Fruit fly (Drosophila melanogaster) whole organism, adult: ENCODE data around the gene CG42553.

Experiments used
- CG11617 ChIP-seq: fragments of 200-800 bp; sonication (Bioruptor generic); optimal IDR thresholded peaks from 2 replicates; lab custom pipeline; 2017; ENCODE audit warnings: mild to moderate bottlenecking, missing biosample characterization, missing genetic modification reagents, missing genetic modification characterization
- CG12768 ChIP-seq: fragments of 200-800 bp; sonication (Bioruptor generic); optimal IDR thresholded peaks from 2 replicates; lab custom pipeline; 2017; ENCODE audit warnings: missing biosample characterization, missing genetic modification characterization, mild to moderate bottlenecking, moderate library complexity, missing genetic modification reagents
- CG14711 ChIP-seq: fragments of 200-800 bp; sonication (Bioruptor generic); optimal IDR thresholded peaks from 2 replicates; lab custom pipeline; 2018; ENCODE audit warnings: missing biosample characterization, mild to moderate bottlenecking, missing genetic modification characterization, moderate library complexity
- CG1620 ChIP-seq: fragments of 200-800 bp; sonication (Bioruptor generic); optimal IDR thresholded peaks from 2 replicates; lab custom pipeline; 2016; ENCODE audit warnings: missing biosample characterization, missing genetic modification characterization
- CG33017 ChIP-seq: fragments of 200-800 bp; sonication (Bioruptor generic); optimal IDR thresholded peaks from 2 replicates; lab custom pipeline; 2018; ENCODE audit warnings: missing biosample characterization, mild to moderate bottlenecking, missing genetic modification characterization, moderate library complexity
- CG5204 ChIP-seq: fragments of 200-800 bp; sonication (Bioruptor generic); optimal IDR thresholded peaks from 2 replicates; lab custom pipeline; 2016; ENCODE audit warnings: missing biosample characterization, missing genetic modification characterization
- CG7045 ChIP-seq: fragments of 200-800 bp; sonication (Bioruptor generic); optimal IDR thresholded peaks from 2 replicates; lab custom pipeline; 2017; ENCODE audit warnings: missing biosample characterization, mild to moderate bottlenecking, missing genetic modification characterization
- CG7101 ChIP-seq: fragments of 200-800 bp; sonication (Bioruptor generic); optimal IDR thresholded peaks from 2 replicates; lab custom pipeline; 2018; ENCODE audit warnings: missing biosample characterization, mild to moderate bottlenecking, missing genetic modification characterization, moderate library complexity
- Clk ChIP-seq: fragments of 200-800 bp; sonication (Bioruptor generic); optimal IDR thresholded peaks from 2 replicates; lab custom pipeline; 2017; ENCODE audit warnings: missing biosample characterization, missing genetic modification characterization
- Crg-1 ChIP-seq: fragments of 200-800 bp; sonication (Bioruptor generic); optimal IDR thresholded peaks from 2 replicates; lab custom pipeline; 2016; ENCODE audit warnings: missing biosample characterization, missing genetic modification characterization
- Hr96 ChIP-seq: fragments of 200-800 bp; sonication (Bioruptor generic); optimal IDR thresholded peaks from 2 replicates; lab custom pipeline; 2016; ENCODE audit warnings: missing biosample characterization, missing genetic modification characterization
- Mnt ChIP-seq: fragments of 200-800 bp; sonication (Bioruptor generic); optimal IDR thresholded peaks from 2 replicates; lab custom pipeline; 2016; ENCODE audit warnings: missing biosample characterization, mild to moderate bottlenecking, missing genetic modification characterization
- bab1 ChIP-seq: fragments of 200-800 bp; sonication (Bioruptor generic); optimal IDR thresholded peaks from 3 replicates; lab custom pipeline; 2019; ENCODE audit warnings: missing biosample characterization, mild to moderate bottlenecking, missing genetic modification characterization, moderate library complexity
- cic ChIP-seq: fragments of 200-800 bp; sonication (Bioruptor generic); optimal IDR thresholded peaks from 2 replicates; lab custom pipeline; 2017; ENCODE audit warnings: missing biosample characterization, mild to moderate bottlenecking, missing genetic modification characterization, moderate library complexity
- cnc ChIP-seq, 2 experiments: fragments of >200 bp; optimal IDR thresholded peaks; 2 replicates each; lab custom pipeline; 2017
- kay ChIP-seq: fragments of 200-800 bp; sonication (Bioruptor generic); peaks from one replicate; lab custom pipeline; 2016; ENCODE audit warnings: missing biosample characterization, missing genetic modification characterization, borderline replicate concordance
- ovo ChIP-seq: fragments of 200-800 bp; sonication (Bioruptor generic); optimal IDR thresholded peaks from 2 replicates; lab custom pipeline; 2016; ENCODE audit warnings: missing biosample characterization, missing genetic modification characterization
- pad ChIP-seq: fragments of 200-800 bp; sonication (Bioruptor generic); optimal IDR thresholded peaks from 3 replicates; lab custom pipeline; 2017; ENCODE audit warnings: missing biosample characterization, missing genetic modification characterization, mild to moderate bottlenecking, moderate library complexity, missing genetic modification reagents
- tj ChIP-seq: fragments of 200-800 bp; sonication (Bioruptor generic); optimal IDR thresholded peaks from 3 replicates; lab custom pipeline; 2017; ENCODE audit warnings: missing biosample characterization, mild to moderate bottlenecking, missing genetic modification characterization, moderate library complexity
- toe ChIP-seq: fragments of 200-800 bp; sonication (Bioruptor generic); optimal IDR thresholded peaks from 2 replicates; lab custom pipeline; 2016; ENCODE audit warnings: missing biosample characterization, missing genetic modification characterization

CG42553 gene

dm6 chr3L:813229-813837, 20.6 kb upstream of the CG42553 start:
- TF ChIP-seq CG33017 (tag; lab: Kevin White, UChicago), result no peak
- TF ChIP-seq ovo (GFP tag; lab: Kevin White, UChicago), result no peak
- TF ChIP-seq CG7045, result no peak
- no peak for TF ChIP-seq CG12768 (GFP tag; lab: Kevin White, UChicago)
- no peak for TF ChIP-seq Clk (GFP tag; lab: Kevin White, UChicago)
- no peak for TF ChIP-seq CG7101 (tag; lab: Kevin White, UChicago)
- TF ChIP-seq CG1620 (GFP tag; lab: Kevin White, UChicago), result no peak
- TF ChIP-seq cic (GFP tag; lab: Kevin White, UChicago), result no peak
- no peak for TF ChIP-seq CG11617 (GFP tag; lab: Kevin White, UChicago)
- no peak for TF ChIP-seq CG14711 (tag; lab: Kevin White, UChicago)
- TF ChIP-seq toe (GFP tag; lab: Kevin White, UChicago), result no peak
- TF ChIP-seq bab1 (GFP tag; lab: Kevin White, UChicago), result no peak
- no peak for TF ChIP-seq Mnt (GFP tag; lab: Kevin White, UChicago)
- no peak for TF ChIP-seq CG5204 (GFP tag; lab: Kevin White, UChicago)
- no peak for TF ChIP-seq kay (GFP tag; lab: Kevin White, UChicago)
- no peak for TF ChIP-seq Hr96
- TF ChIP-seq tj (GFP tag; lab: Kevin White, UChicago), result no peak
- TF ChIP-seq pad (GFP tag; lab: Kevin White, UChicago), result no peak

dm6 chr3L:813911-814310, 20.0 kb upstream of the CG42553 start:
- TF ChIP-seq CG7045 (no peak), CG11617 (GFP tag; lab: Kevin White, UChicago) (no peak), Hr96 (no peak), toe (GFP tag; lab: Kevin White, UChicago) (no peak), bab1 (GFP tag; lab: Kevin White, UChicago) (no peak), kay (GFP tag; lab: Kevin White, UChicago) (no peak), CG1620 (GFP tag; lab: Kevin White, UChicago) (no peak), ovo (GFP tag; lab: Kevin White, UChicago) (no peak), CG14711 (tag; lab: Kevin White, UChicago) (no peak), CG33017 (tag; lab: Kevin White, UChicago) (no peak), pad (GFP tag; lab: Kevin White, UChicago) (no peak), Mnt (GFP tag; lab: Kevin White, UChicago) (no peak)

DNA sequence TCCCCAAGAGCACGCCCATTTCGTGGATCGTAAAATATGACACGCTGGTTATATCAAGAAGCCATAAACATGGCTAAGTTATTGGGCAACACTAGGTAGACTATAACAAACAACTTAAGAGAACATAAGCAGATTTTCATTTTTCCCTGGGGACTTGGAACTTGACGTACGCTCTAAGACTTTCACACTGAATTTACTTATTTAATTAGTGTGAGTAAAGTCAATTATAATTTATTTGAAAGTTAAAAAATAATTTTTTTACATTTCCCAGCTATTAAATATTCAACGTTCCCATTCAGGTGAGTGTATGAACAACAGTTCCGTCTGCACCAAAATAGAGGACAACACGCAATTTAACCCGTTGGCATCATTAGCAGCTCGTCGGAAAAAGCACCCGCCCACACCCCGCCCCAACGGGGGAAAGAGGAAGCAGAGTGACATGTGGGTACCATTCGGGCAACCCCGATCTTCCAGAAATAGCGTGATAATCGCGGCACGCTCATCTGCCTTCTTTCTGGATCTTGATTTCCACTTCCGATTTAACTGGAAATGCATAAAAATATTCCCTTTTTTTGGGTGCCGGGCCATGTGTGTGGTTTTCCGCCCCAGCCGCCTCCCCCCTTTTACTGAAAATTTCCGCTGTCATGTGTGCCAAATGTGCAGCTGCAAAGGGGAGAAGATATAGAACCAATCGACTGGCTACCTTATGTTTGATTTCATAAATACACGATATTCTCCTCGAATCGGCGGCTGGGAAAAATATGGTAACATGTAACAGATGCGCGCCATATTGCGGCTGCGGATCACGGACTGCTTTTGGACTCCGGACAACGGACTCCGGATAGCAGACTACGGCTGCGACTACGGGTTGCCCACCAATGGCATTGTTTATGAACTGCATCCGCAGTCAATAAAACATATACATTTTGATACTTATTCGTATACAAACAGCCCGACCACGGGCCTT, 18.4 kb upstream of the CG42553 start:
- TF ChIP-seq ovo (GFP tag; lab: Kevin White, UChicago) (no peak), cic (GFP tag; lab: Kevin White, UChicago) (no peak), tj (GFP tag; lab: Kevin White, UChicago) (no peak), CG1620 (GFP tag; lab: Kevin White, UChicago) (no peak), toe (GFP tag; lab: Kevin White, UChicago) (no peak), cnc (optimal IDR thresholded peaks at IDR 0.05; lab: Kevin White, UChicago) (no peak), Mnt (GFP tag; lab: Kevin White, UChicago) (no peak), CG7045 (no peak), pad (GFP tag; lab: Kevin White, UChicago) (no peak), kay (GFP tag; lab: Kevin White, UChicago) (no peak), CG14711 (tag; lab: Kevin White, UChicago) (no peak), Crg-1 (GFP tag; lab: Kevin White, UChicago) (no peak), Hr96 (no peak), CG12768 (GFP tag; lab: Kevin White, UChicago) (no peak)

dm6 chr3L:817708-818107, 16.2 kb upstream of the CG42553 start:
- TF ChIP-seq Hr96 (no peak), tj (GFP tag; lab: Kevin White, UChicago) (no peak), toe (GFP tag; lab: Kevin White, UChicago) (no peak), CG1620 (GFP tag; lab: Kevin White, UChicago) (no peak), cnc (optimal IDR thresholded peaks at IDR 0.05; lab: Kevin White, UChicago) (no peak), kay (GFP tag; lab: Kevin White, UChicago) (no peak), Crg-1 (GFP tag; lab: Kevin White, UChicago) (no peak), cic (GFP tag; lab: Kevin White, UChicago) (no peak), CG11617 (GFP tag; lab: Kevin White, UChicago) (no peak), CG5204 (GFP tag; lab: Kevin White, UChicago) (no peak), Clk (GFP tag; lab: Kevin White, UChicago) (no peak), CG12768 (GFP tag; lab: Kevin White, UChicago) (no peak), CG14711 (tag; lab: Kevin White, UChicago) (no peak)

dm6 chr3L:818438-819138, 15.3 kb upstream of the CG42553 start:
- TF ChIP-seq bab1 (GFP tag; lab: Kevin White, UChicago), result no peak
- TF ChIP-seq Clk (GFP tag; lab: Kevin White, UChicago), result no peak
- no peak for TF ChIP-seq toe (GFP tag; lab: Kevin White, UChicago)
- no peak for TF ChIP-seq Mnt (GFP tag; lab: Kevin White, UChicago)
- TF ChIP-seq CG11617 (GFP tag; lab: Kevin White, UChicago), result no peak
- no peak for TF ChIP-seq CG5204 (GFP tag; lab: Kevin White, UChicago)
- no peak for TF ChIP-seq cnc (optimal IDR thresholded peaks at IDR 0.05; lab: Kevin White, UChicago)
- no peak for TF ChIP-seq cic (GFP tag; lab: Kevin White, UChicago)
- no peak for TF ChIP-seq pad (GFP tag; lab: Kevin White, UChicago)
- no peak for TF ChIP-seq CG7101 (tag; lab: Kevin White, UChicago)
- TF ChIP-seq Crg-1 (GFP tag; lab: Kevin White, UChicago), result no peak
- TF ChIP-seq CG1620 (GFP tag; lab: Kevin White, UChicago), result no peak
- no peak for TF ChIP-seq kay (GFP tag; lab: Kevin White, UChicago)
- TF ChIP-seq CG14711 (tag; lab: Kevin White, UChicago), result no peak
